Fruit fly (Drosophila melanogaster): ENCODE data around the gene BckdhA.

The BckdhA gene

DNA sequence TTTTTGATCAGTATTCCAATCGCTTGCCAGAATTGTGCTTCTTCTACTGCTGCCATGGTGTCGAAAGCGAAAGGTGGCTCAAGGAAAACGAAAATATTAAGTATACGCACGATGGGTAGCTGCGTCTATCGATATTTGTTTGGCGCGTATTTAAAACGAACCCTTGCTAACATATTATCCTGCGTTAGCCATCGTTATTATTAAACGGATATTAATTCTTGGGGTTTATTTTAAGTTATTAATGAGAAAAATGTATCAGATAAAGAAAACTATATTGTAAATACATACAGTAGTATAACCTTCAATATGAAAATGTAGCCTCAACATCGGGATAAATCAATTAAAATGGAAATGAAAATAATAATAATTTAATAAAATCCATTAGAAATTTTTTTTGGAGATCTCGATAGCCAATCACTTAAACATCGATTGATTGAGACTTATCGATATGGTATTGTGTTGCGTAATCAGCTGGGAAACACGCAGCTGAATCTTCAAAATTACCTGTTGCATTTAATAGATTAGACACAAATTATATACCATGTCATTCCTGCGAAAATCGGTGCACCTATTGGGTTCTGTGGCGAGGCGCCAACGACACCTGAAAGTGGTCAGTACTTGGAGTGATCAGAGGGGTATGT, at the start of gene BckdhA, which contains the start of gene CG9386:
TSS of gene BckdhA (plus strand) at position 452 of the 641 bp plus-strand sequence.
TSS of gene CG9386 (minus strand) at position 75 of the 641 bp plus-strand sequence.
- TF ChIP-seq ttk (optimal IDR thresholded peaks at IDR 0.05) (no peak), Myc (optimal IDR thresholded peaks at IDR 0.05) (no peak), h (optimal IDR thresholded peaks at IDR 0.05) (no peak), psq (optimal IDR thresholded peaks at IDR 0.05) (no peak), Sin3A (optimal IDR thresholded peaks at IDR 0.05) (no peak), insv (optimal IDR thresholded peaks at IDR 0.05) (no peak)

dm6 chr3R:9510070-9510518, 45.5 kb upstream of the BckdhA start, which contains the start of gene rump:
rump (minus strand) TSS chr3R:9510324.
- no peak for TF ChIP-seq h (optimal IDR thresholded peaks at IDR 0.05)
- no peak for TF ChIP-seq psq (optimal IDR thresholded peaks at IDR 0.05)

dm6 chr3R:9512193-9513051, 43.2 kb upstream of the BckdhA start:
- TF ChIP-seq psq (optimal IDR thresholded peaks at IDR 0.05) (no peak), Myc (optimal IDR thresholded peaks at IDR 0.05) (no peak), Sin3A (optimal IDR thresholded peaks at IDR 0.05) (no peak), ttk (optimal IDR thresholded peaks at IDR 0.05) (no peak), h (optimal IDR thresholded peaks at IDR 0.05) (no peak), insv (optimal IDR thresholded peaks at IDR 0.05) (no peak)

dm6 chr3R:9513052-9513420, 42.5 kb upstream of the BckdhA start, which contains the start of the genes Ras85D and Rlb1:
Ras85D (minus strand) TSS chr3R:9513067.
Rlb1 (plus strand) TSS chr3R:9513327.
- TF ChIP-seq psq (optimal IDR thresholded peaks at IDR 0.05) (no peak), Myc (optimal IDR thresholded peaks at IDR 0.05) (no peak), Sin3A (optimal IDR thresholded peaks at IDR 0.05) (no peak), insv (optimal IDR thresholded peaks at IDR 0.05) (no peak), ttk (optimal IDR thresholded peaks at IDR 0.05) (no peak), h (optimal IDR thresholded peaks at IDR 0.05) (no peak)

DNA sequence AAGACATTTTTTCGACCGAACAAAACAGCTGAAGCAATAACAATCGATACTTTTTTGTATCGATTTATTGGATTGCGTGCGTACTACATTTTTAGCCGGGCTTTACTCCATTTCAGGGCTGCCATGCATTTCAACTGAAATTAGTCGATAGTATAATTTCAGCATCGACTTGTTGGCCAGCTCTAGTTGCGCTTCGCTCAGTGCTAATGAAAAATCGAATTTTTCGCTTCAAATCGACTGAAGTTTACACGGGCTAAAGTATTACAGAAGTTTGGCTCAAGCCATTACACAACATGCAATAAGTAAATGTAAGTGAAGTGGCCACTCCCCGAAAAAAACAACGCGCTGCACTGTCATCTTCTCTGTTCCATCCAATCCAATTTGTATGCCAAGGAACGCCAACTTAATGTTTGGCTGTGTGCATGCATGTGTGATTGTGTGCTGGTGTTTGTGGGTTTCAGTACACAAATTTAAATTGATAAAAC, 39.7 kb upstream of the BckdhA start, which contains the start of the genes mRpL47, CG8176 and Kdm3:
TSS of gene mRpL47 (minus strand) at position 49 of the 485 bp plus-strand sequence.
TSS of gene CG8176 (plus strand) at position 148 of the 485 bp plus-strand sequence.
TSS of gene Kdm3 (plus strand) at position 148 of the 485 bp plus-strand sequence.
- TF ChIP-seq h (optimal IDR thresholded peaks at IDR 0.05): no peak
- no peak for TF ChIP-seq psq (optimal IDR thresholded peaks at IDR 0.05)
- TF ChIP-seq Myc (optimal IDR thresholded peaks at IDR 0.05): no peak
- no peak for TF ChIP-seq ttk (optimal IDR thresholded peaks at IDR 0.05)
- no peak for TF ChIP-seq insv (optimal IDR thresholded peaks at IDR 0.05)
- TF ChIP-seq Sin3A (optimal IDR thresholded peaks at IDR 0.05): no peak

DNA sequence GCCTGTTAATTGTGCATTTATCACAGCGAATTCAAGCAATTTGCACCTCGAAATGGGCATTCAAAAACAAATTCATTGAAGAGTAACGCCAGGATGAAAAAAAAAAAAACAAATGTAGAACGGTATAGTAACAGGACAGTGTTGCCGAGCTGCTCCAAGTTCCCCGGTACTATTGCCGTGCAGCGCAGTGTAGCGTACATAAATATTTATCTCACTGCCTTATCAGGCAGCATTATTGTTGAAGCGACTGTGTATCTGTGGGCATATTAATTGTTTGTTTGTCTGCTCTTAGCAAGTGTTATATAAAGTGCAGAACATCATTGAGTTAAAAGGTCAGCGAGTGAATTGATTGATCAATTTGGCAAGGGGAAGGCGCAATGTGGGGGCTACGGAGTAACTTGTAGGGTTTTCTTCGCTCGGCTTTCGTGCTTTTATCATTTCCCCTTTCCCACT, 39.2 kb upstream of the BckdhA start:
- TF ChIP-seq ttk (optimal IDR thresholded peaks at IDR 0.05): no peak
- TF ChIP-seq psq (optimal IDR thresholded peaks at IDR 0.05): no peak
- no peak for TF ChIP-seq Sin3A (optimal IDR thresholded peaks at IDR 0.05)
- no peak for TF ChIP-seq insv (optimal IDR thresholded peaks at IDR 0.05)
- TF ChIP-seq Myc (optimal IDR thresholded peaks at IDR 0.05): no peak
- TF ChIP-seq h (optimal IDR thresholded peaks at IDR 0.05): no peak

DNA sequence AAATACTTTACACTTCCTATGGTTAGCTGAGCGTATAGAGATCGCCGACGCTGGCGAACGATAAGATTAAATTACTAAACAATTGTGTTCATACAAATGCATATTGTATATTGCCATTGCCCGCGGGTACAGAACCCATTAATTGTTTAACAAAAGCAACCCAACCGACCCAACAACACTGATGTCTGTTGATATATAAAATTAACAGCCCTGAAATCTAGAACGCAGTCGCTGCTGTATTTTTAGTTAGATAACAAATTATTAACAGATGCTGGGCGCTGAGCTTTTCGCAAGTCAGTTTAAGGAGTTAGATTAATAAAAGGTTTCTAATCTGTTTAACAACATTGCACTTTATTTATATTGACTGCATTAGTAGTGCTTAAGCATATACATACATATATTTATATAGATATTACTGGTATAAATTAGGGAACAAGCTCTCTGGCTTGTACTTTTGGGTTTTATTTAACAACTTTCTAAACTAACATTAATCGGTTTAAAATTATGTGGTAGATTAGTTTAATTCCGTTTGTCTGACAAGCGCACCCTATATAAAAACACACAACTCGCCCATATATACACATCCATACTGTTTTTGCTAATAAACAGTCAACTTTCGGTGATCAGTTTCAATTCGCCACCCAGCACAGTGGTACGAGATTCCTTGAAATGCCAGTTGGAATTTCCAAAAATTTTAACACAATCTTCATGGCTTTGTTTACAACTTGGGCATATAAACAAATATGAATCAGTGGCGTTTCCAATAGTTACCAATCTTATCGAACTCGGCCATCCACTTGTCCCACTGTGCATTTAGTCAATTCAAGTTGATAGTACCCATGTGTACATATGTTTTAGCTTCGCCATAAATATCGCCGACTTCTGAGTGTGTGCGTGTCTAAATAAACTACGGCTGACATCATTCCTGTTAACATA, 27.4 kb upstream of the BckdhA start:
- no peak for TF ChIP-seq ttk (optimal IDR thresholded peaks at IDR 0.05)
- no peak for TF ChIP-seq Myc (optimal IDR thresholded peaks at IDR 0.05)
- TF ChIP-seq insv (optimal IDR thresholded peaks at IDR 0.05): no peak
- no peak for TF ChIP-seq psq (optimal IDR thresholded peaks at IDR 0.05)
- TF ChIP-seq Sin3A (optimal IDR thresholded peaks at IDR 0.05): no peak
- TF ChIP-seq h (optimal IDR thresholded peaks at IDR 0.05): no peak

- no peak for TF ChIP-seq Sin3A (optimal IDR thresholded peaks at IDR 0.05)
- no peak for TF ChIP-seq Myc (optimal IDR thresholded peaks at IDR 0.05)
These were observed 26.1 kb upstream of the BckdhA start for dm6 chr3R:9529387-9529897.

dm6 chr3R:9529913-9530312, 25.7 kb upstream of the BckdhA start:
- TF ChIP-seq Myc (optimal IDR thresholded peaks at IDR 0.05) (no peak), h (optimal IDR thresholded peaks at IDR 0.05) (no peak), psq (optimal IDR thresholded peaks at IDR 0.05) (no peak), Sin3A (optimal IDR thresholded peaks at IDR 0.05) (no peak), insv (optimal IDR thresholded peaks at IDR 0.05) (no peak), ttk (optimal IDR thresholded peaks at IDR 0.05) (no peak)

DNA sequence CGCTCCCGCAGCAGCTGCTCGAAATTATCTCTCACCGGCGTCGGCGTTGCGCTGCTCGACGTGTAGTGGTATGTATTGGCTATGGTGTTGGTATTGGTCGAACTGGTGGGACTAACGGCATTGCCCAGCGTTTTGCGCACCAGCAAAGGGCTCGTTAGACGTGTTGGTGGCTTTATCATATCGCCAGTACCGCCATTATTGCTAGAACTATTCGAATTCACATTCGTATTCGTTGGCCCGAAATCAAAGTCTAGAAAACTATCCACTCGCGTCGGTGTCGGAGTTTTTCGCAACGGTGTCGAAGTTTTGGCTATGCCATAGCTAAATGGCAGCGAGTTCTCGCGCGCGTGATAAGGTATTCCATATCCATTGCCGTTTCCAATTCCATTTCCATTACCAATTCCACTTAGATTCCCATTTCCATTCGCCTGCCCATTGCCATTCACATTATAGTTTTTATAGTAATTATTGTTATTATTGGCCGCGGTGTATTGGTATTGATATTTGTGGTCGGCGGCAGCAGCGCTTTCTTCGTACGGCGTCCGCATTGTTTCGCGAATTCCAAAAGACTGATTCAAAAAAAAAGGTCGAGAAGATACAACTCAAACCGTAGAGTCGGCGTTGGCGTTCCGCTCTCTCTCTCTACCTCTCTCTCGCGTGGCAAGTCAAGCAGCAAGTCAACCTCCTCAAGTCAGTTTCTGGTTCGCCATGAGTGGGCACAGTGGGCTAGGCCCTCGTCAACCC, 23.0 kb upstream of the BckdhA start, which contains the start of gene by:
TSS of gene by (minus strand) at position 575 of the 744 bp plus-strand sequence.
- TF ChIP-seq h (optimal IDR thresholded peaks at IDR 0.05) (no peak), Sin3A (optimal IDR thresholded peaks at IDR 0.05) (no peak), psq (optimal IDR thresholded peaks at IDR 0.05) (no peak), ttk (optimal IDR thresholded peaks at IDR 0.05) (no peak), insv (optimal IDR thresholded peaks at IDR 0.05) (no peak), Myc (optimal IDR thresholded peaks at IDR 0.05) (no peak)

All from Kc167 (cell line).